In the genomic region with DNA sequence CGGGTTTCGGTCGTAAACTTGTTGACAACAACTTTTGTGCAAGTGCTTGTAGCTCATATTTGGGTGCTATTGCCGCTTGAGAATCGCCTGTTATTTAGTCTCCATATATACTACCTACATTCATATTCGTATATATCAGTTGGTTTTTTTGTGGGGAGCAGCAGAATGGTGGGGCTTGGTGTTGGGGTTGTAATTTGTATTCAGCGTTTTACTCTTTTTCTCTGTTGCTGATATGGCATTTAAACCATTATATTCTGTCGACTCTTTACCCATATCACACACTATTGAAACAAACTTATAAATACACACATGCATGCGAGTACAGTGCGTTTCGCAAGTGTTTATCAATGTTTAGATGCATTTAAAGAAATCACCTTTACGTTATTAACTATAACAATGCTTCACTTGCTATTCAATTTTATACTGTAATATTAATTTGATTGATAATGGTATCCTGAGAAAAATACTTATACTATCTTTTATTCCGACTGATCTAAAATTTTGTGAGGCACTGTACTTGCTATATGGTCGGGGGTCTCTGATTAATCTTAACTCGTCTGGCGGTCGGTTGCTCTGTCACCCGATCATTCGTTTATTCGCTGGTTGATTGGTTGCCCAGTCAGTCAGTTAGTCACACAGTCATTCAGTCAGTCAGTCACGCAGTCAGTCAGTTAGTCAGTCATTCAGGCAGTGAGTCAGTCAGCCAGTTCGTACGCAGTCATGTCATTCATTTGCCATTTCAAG, we compare ENCODE assay signal across 2 fruit fly cellular contexts.
TF ChIP-seq lines count a peak whose summit lies in the region.

No protein-coding gene starts in this region.

TF ChIP-seq in whole organism, embryonic, 481 proteins besides CTCF, POLR2A, EP300 and RAD21 (continued from another document and continues in another):
- TF ChIP-seq ci (GFP tag; IDR thresholded peaks at IDR 0.05; lab: Robert Waterston, UW) (peak; percentile 78), CG4730 (GFP tag; IDR thresholded peaks at IDR 0.05; lab: Robert Waterston, UW) (peak; percentile 75), caup (GFP tag; optimal IDR thresholded peaks at IDR 0.05; lab: Kevin White, UChicago; ENCODE audit: severe bottlenecking) (peak; percentile 92), kah (GFP tag; optimal IDR thresholded peaks at IDR 0.05; lab: Kevin White, UChicago) (peak; percentile 66), btn (GFP tag; optimal IDR thresholded peaks at IDR 0.05; lab: Kevin White, UChicago) (peak; percentile 25), Spps (tag; optimal IDR thresholded peaks at IDR 0.05; lab: Kevin White, UChicago) (peak; percentile 52), CG10366 (GFP tag; IDR thresholded peaks at IDR 0.05; lab: Robert Waterston, UW) (peak; percentile 81), Trl (optimal IDR thresholded peaks at IDR 0.05; lab: Kevin White, UChicago) (no peak), Trl (GFP tag; optimal IDR thresholded peaks at IDR 0.05; lab: Kevin White, UChicago) (no peak), crp (GFP tag; optimal IDR thresholded peaks at IDR 0.05; lab: Kevin White, UChicago) (peak in 1 of 2 experiments; percentile 25), CG1602 (GFP tag; optimal IDR thresholded peaks at IDR 0.05; lab: Kevin White, UChicago) (peak; percentile 64), CG10147 (GFP tag; optimal IDR thresholded peaks at IDR 0.05; lab: Kevin White, UChicago) (peak; percentile 85), NK7.1 (GFP tag; optimal IDR thresholded peaks at IDR 0.05; lab: Kevin White, UChicago) (peak; percentile 65), stwl (tag; optimal IDR thresholded peaks at IDR 0.05; lab: Kevin White, UChicago) (peak; percentile 10), vnd (GFP tag; IDR thresholded peaks at IDR 0.05; lab: Robert Waterston, UW; ENCODE audit: partially characterized antibody) (no peak), CG34224 (GFP tag; IDR thresholded peaks at IDR 0.05; lab: Robert Waterston, UW; ENCODE audit: partially characterized antibody) (no peak), slou (GFP tag; optimal IDR thresholded peaks at IDR 0.05; lab: Kevin White, UChicago) (peak; percentile 4), ato (GFP tag; IDR thresholded peaks at IDR 0.05; lab: Robert Waterston, UW; ENCODE audit: partially characterized antibody) (no peak), HLH54F (GFP tag; optimal IDR thresholded peaks at IDR 0.05; lab: Kevin White, UChicago) (peak; percentile 73), mam (GFP tag; optimal IDR thresholded peaks at IDR 0.05; lab: Kevin White, UChicago) (peak; percentile 83), run (tag; optimal IDR thresholded peaks at IDR 0.05; lab: Kevin White, UChicago) (peak; percentile 62), CG11504 (tag; optimal IDR thresholded peaks at IDR 0.05; lab: Kevin White, UChicago) (peak; percentile 92), CG16779 (GFP tag; IDR thresholded peaks at IDR 0.05; lab: Robert Waterston, UW) (peak; percentile 78), otp (GFP tag; IDR thresholded peaks at IDR 0.05; lab: Robert Waterston, UW) (0 out of 3 replicates have a peak, but pooled peaks have one; percentile 46), az2 (GFP tag; optimal IDR thresholded peaks at IDR 0.05; lab: Kevin White, UChicago) (peak; percentile 74), CG1233 (GFP tag; optimal IDR thresholded peaks at IDR 0.05; lab: Kevin White, UChicago) (peak; percentile 87), z (GFP tag; IDR thresholded peaks at IDR 0.05; lab: Robert Waterston, UW) (no peak), gfzf (GFP tag; optimal IDR thresholded peaks at IDR 0.05; lab: Kevin White, UChicago) (no peak), Hr39 (optimal IDR thresholded peaks at IDR 0.05; lab: Kevin White, UChicago) (no peak), sd (tag; optimal IDR thresholded peaks at IDR 0.05; lab: Kevin White, UChicago) (peak; percentile 77), CG11695 (GFP tag; IDR thresholded peaks at IDR 0.05; lab: Robert Waterston, UW) (peak; percentile 99), CG5180 (GFP tag; optimal IDR thresholded peaks at IDR 0.05; lab: Kevin White, UChicago) (peak; percentile 67), CG7786 (GFP tag; optimal IDR thresholded peaks at IDR 0.05; lab: Kevin White, UChicago) (peak; percentile 86), CG17802 (tag; optimal IDR thresholded peaks at IDR 0.05; lab: Kevin White, UChicago) (peak; percentile 44), Mad (GFP tag; optimal IDR thresholded peaks at IDR 0.05; lab: Kevin White, UChicago) (peak; percentile 25), seq (GFP tag; IDR thresholded peaks at IDR 0.05; lab: Robert Waterston, UW) (peak; percentile 90), CG1603 (tag; optimal IDR thresholded peaks at IDR 0.05; lab: Kevin White, UChicago) (peak; percentile 91), CG5953 (GFP tag; IDR thresholded peaks at IDR 0.05; lab: Robert Waterston, UW) (peak; percentile 53; the same call in 1 of the 2 replicates), vvl (GFP tag; IDR thresholded peaks at IDR 0.05; lab: Robert Waterston, UW) (peak; percentile 91), CG7987 (GFP tag; optimal IDR thresholded peaks at IDR 0.05; lab: Kevin White, UChicago) (peak; percentile 48), CG2678 (tag; optimal IDR thresholded peaks at IDR 0.05; lab: Kevin White, UChicago) (peak; percentile 96), Oaz (GFP tag; IDR thresholded peaks at IDR 0.05; lab: Robert Waterston, UW) (peak; percentile 68), cad (GFP tag; optimal IDR thresholded peaks at IDR 0.05; lab: Kevin White, UChicago) (no peak), CG8388 (GFP tag; optimal IDR thresholded peaks at IDR 0.05; lab: Kevin White, UChicago) (peak; percentile 97), CG1529 (GFP tag; optimal IDR thresholded peaks at IDR 0.05; lab: Kevin White, UChicago) (peak; percentile 60), CG12744 (GFP tag; optimal IDR thresholded peaks at IDR 0.05; lab: Kevin White, UChicago) (peak; percentile 44), Pdp1 (GFP tag; optimal IDR thresholded peaks at IDR 0.05; lab: Kevin White, UChicago) (peak in 1 of 2 experiments; percentile 71), ssp (GFP tag; IDR thresholded peaks at IDR 0.05; lab: Robert Waterston, UW) (peak; percentile 53), Neu2 (GFP tag; optimal IDR thresholded peaks at IDR 0.05; lab: Kevin White, UChicago; ENCODE audit: borderline replicate concordance) (no peak), Poxn (GFP tag; IDR thresholded peaks at IDR 0.05; lab: Robert Waterston, UW) (no peak; the same call in 1 of the 2 replicates), rib (GFP tag; IDR thresholded peaks at IDR 0.05; lab: Robert Waterston, UW) (peak; percentile 84), tio (GFP tag; optimal IDR thresholded peaks at IDR 0.05; lab: Kevin White, UChicago) (peak; percentile 56), ftz-f1 (GFP tag; optimal IDR thresholded peaks at IDR 0.05; lab: Kevin White, UChicago) (no peak), chif (GFP tag; optimal IDR thresholded peaks at IDR 0.05; lab: Kevin White, UChicago) (peak; percentile 25 to 70), E2f1 (GFP tag; IDR thresholded peaks at IDR 0.05; lab: Robert Waterston, UW) (peak; percentile 84), Dek (tag; optimal IDR thresholded peaks at IDR 0.05; lab: Kevin White, UChicago) (peak; percentile 92), CG8290 (GFP tag; optimal IDR thresholded peaks at IDR 0.05; lab: Kevin White, UChicago) (peak; percentile 28), CG8290 (tag; optimal IDR thresholded peaks at IDR 0.05; lab: Kevin White, UChicago) (peak in 1 of 2 experiments; percentile 97), dmrt11E (tag; optimal IDR thresholded peaks at IDR 0.05; lab: Kevin White, UChicago) (peak; percentile 49), schlank (tag; optimal IDR thresholded peaks at IDR 0.05; lab: Kevin White, UChicago) (peak; percentile 77)

TF ChIP-seq in whole organism, prepupa, 60 proteins besides CTCF, POLR2A, EP300 and RAD21 (continued from another document):
- TF ChIP-seq Sox15 (GFP tag; optimal IDR thresholded peaks at IDR 0.05; lab: Kevin White, UChicago) (peak; percentile 83), dsx (GFP tag; optimal IDR thresholded peaks at IDR 0.05; lab: Kevin White, UChicago; ENCODE audit: poor library complexity, severe bottlenecking) (peak; percentile 97), dac (GFP tag; optimal IDR thresholded peaks at IDR 0.05; lab: Kevin White, UChicago) (peak; percentile 57), CG8632 (GFP tag; optimal IDR thresholded peaks at IDR 0.05; lab: Kevin White, UChicago) (peak; percentile 95), topi (GFP tag; optimal IDR thresholded peaks at IDR 0.05; lab: Kevin White, UChicago) (peak; percentile 91), CG3032 (tag; optimal IDR thresholded peaks at IDR 0.05; lab: Kevin White, UChicago) (peak; percentile 96), pdm3 (GFP tag; optimal IDR thresholded peaks at IDR 0.05; lab: Kevin White, UChicago) (peak; percentile 93), Sox102F (GFP tag; optimal IDR thresholded peaks at IDR 0.05; lab: Kevin White, UChicago) (peak; percentile 89), Blimp-1 (GFP tag; optimal IDR thresholded peaks at IDR 0.05; lab: Kevin White, UChicago) (peak; percentile 60), fd59A (GFP tag; optimal IDR thresholded peaks at IDR 0.05; lab: Kevin White, UChicago) (peak; percentile 93), fd85E (GFP tag; optimal IDR thresholded peaks at IDR 0.05; lab: Kevin White, UChicago) (peak; percentile 74), Smox (GFP tag; optimal IDR thresholded peaks at IDR 0.05; lab: Kevin White, UChicago) (peak; percentile 82)
